Fruit fly (Drosophila melanogaster) whole organism, adult: ENCODE measurements around the gene CG1812.

Source experiments
- CG12768 ChIP-seq: fragments of 200-800 bp; sonication (Bioruptor generic); optimal IDR thresholded peaks from 2 replicates; lab custom pipeline; 2017; ENCODE audit warnings: missing biosample characterization, missing genetic modification characterization, mild to moderate bottlenecking, moderate library complexity, missing genetic modification reagents
- CG14711 ChIP-seq: fragments of 200-800 bp; sonication (Bioruptor generic); optimal IDR thresholded peaks from 2 replicates; lab custom pipeline; 2018; ENCODE audit warnings: missing biosample characterization, mild to moderate bottlenecking, missing genetic modification characterization, moderate library complexity
- CG33017 ChIP-seq: fragments of 200-800 bp; sonication (Bioruptor generic); optimal IDR thresholded peaks from 2 replicates; lab custom pipeline; 2018; ENCODE audit warnings: missing biosample characterization, mild to moderate bottlenecking, missing genetic modification characterization, moderate library complexity
- CG7045 ChIP-seq: fragments of 200-800 bp; sonication (Bioruptor generic); optimal IDR thresholded peaks from 2 replicates; lab custom pipeline; 2017; ENCODE audit warnings: missing biosample characterization, mild to moderate bottlenecking, missing genetic modification characterization
- CG7101 ChIP-seq: fragments of 200-800 bp; sonication (Bioruptor generic); optimal IDR thresholded peaks from 2 replicates; lab custom pipeline; 2018; ENCODE audit warnings: missing biosample characterization, mild to moderate bottlenecking, missing genetic modification characterization, moderate library complexity
- Hr96 ChIP-seq: fragments of 200-800 bp; sonication (Bioruptor generic); optimal IDR thresholded peaks from 2 replicates; lab custom pipeline; 2016; ENCODE audit warnings: missing biosample characterization, missing genetic modification characterization
- bab1 ChIP-seq: fragments of 200-800 bp; sonication (Bioruptor generic); optimal IDR thresholded peaks from 3 replicates; lab custom pipeline; 2019; ENCODE audit warnings: missing biosample characterization, mild to moderate bottlenecking, missing genetic modification characterization, moderate library complexity
- cic ChIP-seq: fragments of 200-800 bp; sonication (Bioruptor generic); optimal IDR thresholded peaks from 2 replicates; lab custom pipeline; 2017; ENCODE audit warnings: missing biosample characterization, mild to moderate bottlenecking, missing genetic modification characterization, moderate library complexity
- kay ChIP-seq: fragments of 200-800 bp; sonication (Bioruptor generic); peaks from one replicate; lab custom pipeline; 2016; ENCODE audit warnings: missing biosample characterization, missing genetic modification characterization, borderline replicate concordance
- ovo ChIP-seq: fragments of 200-800 bp; sonication (Bioruptor generic); optimal IDR thresholded peaks from 2 replicates; lab custom pipeline; 2016; ENCODE audit warnings: missing biosample characterization, missing genetic modification characterization
- pad ChIP-seq: fragments of 200-800 bp; sonication (Bioruptor generic); optimal IDR thresholded peaks from 3 replicates; lab custom pipeline; 2017; ENCODE audit warnings: missing biosample characterization, missing genetic modification characterization, mild to moderate bottlenecking, moderate library complexity, missing genetic modification reagents
- tj ChIP-seq: fragments of 200-800 bp; sonication (Bioruptor generic); optimal IDR thresholded peaks from 3 replicates; lab custom pipeline; 2017; ENCODE audit warnings: missing biosample characterization, mild to moderate bottlenecking, missing genetic modification characterization, moderate library complexity
- toe ChIP-seq: fragments of 200-800 bp; sonication (Bioruptor generic); optimal IDR thresholded peaks from 2 replicates; lab custom pipeline; 2016; ENCODE audit warnings: missing biosample characterization, missing genetic modification characterization

dm6 chrX:20490883-20491282 is 20.5 kb upstream of the CG1812 start:
- no peak for TF ChIP-seq bab1 (GFP tag; lab: Kevin White, UChicago)
- no peak for TF ChIP-seq ovo (GFP tag; lab: Kevin White, UChicago)
- TF ChIP-seq kay (GFP tag; lab: Kevin White, UChicago), result no peak
- TF ChIP-seq cic (GFP tag; lab: Kevin White, UChicago), result no peak
- no peak for TF ChIP-seq CG14711
- TF ChIP-seq CG7101, result no peak
- TF ChIP-seq CG33017 (tag; lab: Kevin White, UChicago), result no peak
- TF ChIP-seq pad (GFP tag; lab: Kevin White, UChicago), result no peak
- no peak for TF ChIP-seq toe (GFP tag; lab: Kevin White, UChicago)
- no peak for TF ChIP-seq CG7045 (GFP tag; lab: Kevin White, UChicago)
- TF ChIP-seq tj (GFP tag; lab: Kevin White, UChicago), result no peak
- TF ChIP-seq CG12768 (GFP tag; lab: Kevin White, UChicago), result no peak
- no peak for TF ChIP-seq Hr96 (GFP tag; lab: Kevin White, UChicago)
